Worm (Caenorhabditis elegans) whole organism, L3 larva: ENCODE data around the gene gpa-3.

ENCODE experiments used
- ZK546.5 ChIP-seq: sonication (generic microtip); optimal IDR thresholded peaks from 2 replicates; lab custom pipeline; 2017; ENCODE audit warnings: missing biosample characterization, missing genetic modification characterization
- nhr-237 ChIP-seq: fragments of 150-350 bp; optimal IDR thresholded peaks from 2 replicates; lab custom pipeline; 2014; ENCODE audit warnings: missing biosample characterization, missing genetic modification characterization
- nhr-76 ChIP-seq: fragments of 150-350 bp; sonication (generic microtip); optimal IDR thresholded peaks from 5 replicates; lab custom pipeline; 2014; ENCODE audit warnings: missing biosample characterization, missing genetic modification characterization

DNA sequence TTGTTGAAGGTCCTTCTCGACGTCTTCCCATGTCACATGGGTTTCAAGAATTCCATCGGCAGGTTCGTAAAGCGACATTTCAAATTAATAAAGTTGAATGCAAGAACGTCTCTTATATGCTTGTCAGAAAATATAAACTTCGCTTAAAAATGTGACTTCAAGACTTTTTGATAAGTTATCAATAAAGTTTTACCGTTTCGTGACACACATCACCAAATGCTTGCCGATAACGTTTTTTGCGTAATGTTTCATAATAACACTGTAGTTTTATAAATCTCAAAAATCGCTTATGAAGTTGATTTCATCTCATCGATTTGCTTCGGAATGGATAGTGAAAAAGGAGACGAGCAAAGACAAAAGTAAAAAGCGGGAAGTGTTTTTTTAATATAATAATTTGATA is 13.9 kb upstream of the gpa-3 start, which contains the start of gene E02C12.8:
- TF ChIP-seq ZK546.5 (no peak), nhr-76 (no peak), nhr-237 (tag; lab: Kevin White, UChicago) (no peak)
